Worm (Caenorhabditis elegans) whole organism, young adult: ENCODE measurements around the gene tbx-8.
"Not testable (repeated sequence)": the region's sequence is repeated elsewhere in the genome, so short reads cannot be mapped to it uniquely, and the experiment has no call there.

ENCODE experiments used
- B0019.2 ChIP-seq: fragments of 200-800 bp; sonication (Bioruptor generic); conservative IDR thresholded peaks from 2 replicates; pipeline ENCODE4 v1.3.6; 2022; ENCODE audit warnings: missing genetic modification reagents, missing genetic modification characterization, missing compliant biosample characterization
- B0336.3 ChIP-seq: fragments of 200-800 bp; sonication (Bioruptor generic); IDR thresholded peaks from 2 replicates; pipeline ENCODE4 v1.3.6; 2022; ENCODE audit warnings: missing genetic modification characterization, missing compliant biosample characterization
- C06A6.2 ChIP-seq: fragments of 200-800 bp; sonication (Bioruptor generic); conservative IDR thresholded peaks from 2 replicates; pipeline ENCODE4 v1.3.6; 2022; ENCODE audit warnings: missing genetic modification characterization, missing compliant biosample characterization
- D2030.7 ChIP-seq: fragments of 200-800 bp; sonication (Bioruptor generic); IDR thresholded peaks from 2 replicates; pipeline ENCODE4 v1.3.6; 2022; ENCODE audit warnings: missing genetic modification reagents, missing genetic modification characterization, missing compliant biosample characterization
- F33H1.4 ChIP-seq: fragments of 200-800 bp; sonication (Bioruptor generic); IDR thresholded peaks from 2 replicates; pipeline ENCODE4 v1.3.6; 2022; ENCODE audit warnings: missing genetic modification reagents, missing genetic modification characterization, missing compliant biosample characterization
- F37B4.10 ChIP-seq: fragments of 200-800 bp; sonication (Bioruptor generic); IDR thresholded peaks from 2 replicates; pipeline ENCODE4 v1.3.6; 2022; ENCODE audit warnings: missing genetic modification characterization, missing compliant biosample characterization
- F49E8.2 ChIP-seq: sonication (generic microtip); optimal IDR thresholded peaks from 3 replicates; lab custom pipeline; 2017; ENCODE audit warnings: missing genetic modification characterization, mild to moderate bottlenecking, missing compliant biosample characterization, antibody characterized with exemption, moderate library complexity; ENCODE audit not compliant: insufficient read depth
- T07F8.4 ChIP-seq: sonication (generic microtip); optimal IDR thresholded peaks from 2 replicates; lab custom pipeline; 2016; ENCODE audit warnings: mild to moderate bottlenecking, missing genetic modification characterization, moderate library complexity, missing compliant biosample characterization
- Y56A3A.18 ChIP-seq: fragments of 200-800 bp; sonication (Bioruptor generic); IDR thresholded peaks from 2 replicates; pipeline ENCODE4 v1.3.6; 2022; ENCODE audit warnings: missing genetic modification reagents, missing genetic modification characterization, missing compliant biosample characterization
- Y67H2A.10 ChIP-seq: fragments of 200-800 bp; sonication (Bioruptor generic); conservative IDR thresholded peaks from 2 replicates; pipeline ENCODE4 v1.3.6; 2022; ENCODE audit warnings: missing genetic modification reagents, missing genetic modification characterization, missing compliant biosample characterization
- Y79H2A.3 ChIP-seq: fragments of 200-800 bp; sonication (Bioruptor generic); conservative IDR thresholded peaks from 2 replicates; pipeline ENCODE4 v1.3.6; 2022; ENCODE audit warnings: missing genetic modification reagents, missing genetic modification characterization, missing compliant biosample characterization
- Y95B8A.8 ChIP-seq: fragments of 200-800 bp; sonication (Bioruptor generic); IDR thresholded peaks from 2 replicates; pipeline ENCODE4 v1.3.6; 2022; ENCODE audit warnings: missing genetic modification reagents, missing genetic modification characterization, missing compliant biosample characterization
- athp-1 ChIP-seq: sonication (generic microtip); optimal IDR thresholded peaks from 2 replicates; lab custom pipeline; 2017; ENCODE audit warnings: mild to moderate bottlenecking, missing genetic modification characterization, missing compliant biosample characterization
- bed-2 ChIP-seq: fragments of 200-800 bp; sonication (Bioruptor generic); IDR thresholded peaks from 2 replicates; pipeline ENCODE4 v1.3.6; 2022; ENCODE audit warnings: missing genetic modification reagents, missing genetic modification characterization, missing compliant biosample characterization
- ceh-100 ChIP-seq: fragments of 200-800 bp; sonication (Bioruptor generic); IDR thresholded peaks from 2 replicates; pipeline ENCODE4 v1.3.6; 2022; ENCODE audit warnings: missing genetic modification reagents, missing genetic modification characterization, missing compliant biosample characterization
- ceh-91 ChIP-seq: fragments of 200-800 bp; sonication (Bioruptor generic); IDR thresholded peaks from 2 replicates; pipeline ENCODE4 v1.3.6; 2022; ENCODE audit warnings: missing genetic modification reagents, missing genetic modification characterization, missing compliant biosample characterization
- chd-7 ChIP-seq: sonication (generic microtip); optimal IDR thresholded peaks from 2 replicates; lab custom pipeline; 2016; ENCODE audit warnings: mild to moderate bottlenecking, missing genetic modification characterization, moderate library complexity, missing compliant biosample characterization
- dox-1 ChIP-seq: fragments of 200-800 bp; sonication (Bioruptor generic); IDR thresholded peaks from 2 replicates; pipeline ENCODE4 v1.3.6; 2022; ENCODE audit warnings: missing genetic modification reagents, missing genetic modification characterization, missing compliant biosample characterization
- egl-18 ChIP-seq: fragments of 200-800 bp; sonication (Bioruptor generic); IDR thresholded peaks from 2 replicates; pipeline ENCODE4 v1.3.6; 2022; ENCODE audit warnings: missing genetic modification reagents, missing genetic modification characterization, missing compliant biosample characterization
- egl-44 ChIP-seq: fragments of 200-800 bp; sonication (Bioruptor generic); IDR thresholded peaks from 2 replicates; pipeline ENCODE4 v1.3.6; 2022; ENCODE audit warnings: missing genetic modification reagents, missing genetic modification characterization, missing compliant biosample characterization
- egrh-3 ChIP-seq: fragments of 200-800 bp; sonication (Bioruptor generic); IDR thresholded peaks from 2 replicates; pipeline ENCODE4 v1.3.6; 2022; ENCODE audit warnings: missing genetic modification reagents, missing genetic modification characterization, missing compliant biosample characterization
- hmg-1.2 ChIP-seq: fragments of 200-800 bp; sonication (Bioruptor generic); IDR thresholded peaks from 2 replicates; pipeline ENCODE4 v1.3.6; 2022; ENCODE audit warnings: missing genetic modification reagents, missing genetic modification characterization, missing compliant biosample characterization
- hsf-1 ChIP-seq: fragments of 200-800 bp; sonication (Bioruptor generic); IDR thresholded peaks from 2 replicates; pipeline ENCODE4 v1.3.6; 2022; ENCODE audit warnings: missing genetic modification reagents, missing genetic modification characterization, missing compliant biosample characterization
- let-607 ChIP-seq, 2 experiments: fragments of 200-800 bp in 1 of 2; sonication (Bioruptor generic) in 1 of 2; sonication (generic microtip) in 1 of 2; optimal IDR thresholded peaks; 2 replicates each; lab custom pipeline; 2016 to 2018; ENCODE audit warnings: mild to moderate bottlenecking in 2 of 2, missing compliant biosample characterization in 2 of 2, missing genetic modification characterization in 2 of 2, moderate library complexity in 2 of 2, missing genotype in 1 of 2
- lin-26 ChIP-seq: fragments of 200-800 bp; sonication (Bioruptor generic); IDR thresholded peaks from 2 replicates; pipeline ENCODE4 v1.3.6; 2022; ENCODE audit warnings: missing genetic modification reagents, missing genetic modification characterization, missing compliant biosample characterization
- lin-54 ChIP-seq: fragments of 200-800 bp; sonication (Bioruptor generic); optimal IDR thresholded peaks from 2 replicates; lab custom pipeline; 2018; ENCODE audit warnings: mild to moderate bottlenecking, missing genetic modification characterization, missing compliant biosample characterization
- lir-1 ChIP-seq: fragments of 200-800 bp; sonication (Bioruptor generic); conservative IDR thresholded peaks from 2 replicates; pipeline ENCODE4 v1.3.6; 2022; ENCODE audit warnings: missing genetic modification reagents, missing genetic modification characterization, missing compliant biosample characterization
- lsl-1 ChIP-seq: fragments of 200-800 bp; sonication (Bioruptor generic); optimal IDR thresholded peaks from 2 replicates; lab custom pipeline; 2018; ENCODE audit warnings: mild to moderate bottlenecking, missing genetic modification characterization, moderate library complexity, missing compliant biosample characterization
- madf-3 ChIP-seq: fragments of 200-800 bp; sonication (Bioruptor generic); IDR thresholded peaks from 2 replicates; pipeline ENCODE4 v1.3.6; 2022; ENCODE audit warnings: missing genetic modification reagents, missing genetic modification characterization, missing compliant biosample characterization
- madf-6 ChIP-seq: fragments of 200-800 bp; sonication (Bioruptor generic); IDR thresholded peaks from 2 replicates; pipeline ENCODE4 v1.3.6; 2022; ENCODE audit warnings: missing genetic modification reagents, missing genetic modification characterization, missing compliant biosample characterization
- madf-8 ChIP-seq: fragments of 200-800 bp; sonication (Bioruptor generic); conservative IDR thresholded peaks from 2 replicates; pipeline ENCODE4 v1.3.6; 2022; ENCODE audit warnings: missing genetic modification reagents, missing genetic modification characterization, missing compliant biosample characterization
- mcd-1 ChIP-seq: fragments of 200-800 bp; sonication (Bioruptor generic); IDR thresholded peaks from 2 replicates; pipeline ENCODE4 v1.3.6; 2022; ENCODE audit warnings: missing genetic modification reagents, missing genetic modification characterization, missing compliant biosample characterization
- nfya-1 ChIP-seq: sonication (generic microtip); optimal IDR thresholded peaks from 2 replicates; lab custom pipeline; 2017; ENCODE audit warnings: antibody characterized with exemption, missing compliant biosample characterization, missing genetic modification characterization, borderline replicate concordance; ENCODE audit not compliant: insufficient read depth
- nfyb-1 ChIP-seq: fragments of 200-800 bp; sonication (Bioruptor generic); IDR thresholded peaks from 2 replicates; pipeline ENCODE4 v1.3.6; 2022; ENCODE audit warnings: missing genetic modification reagents, missing genetic modification characterization, missing compliant biosample characterization
- pbrm-1 ChIP-seq: fragments of 200-800 bp; sonication (Bioruptor generic); IDR thresholded peaks from 2 replicates; pipeline ENCODE4 v1.3.6; 2022; ENCODE audit warnings: missing genetic modification reagents, missing genetic modification characterization, missing compliant biosample characterization
- rcor-1 ChIP-seq: fragments of 200-800 bp; sonication (Bioruptor generic); IDR thresholded peaks from 2 replicates; pipeline ENCODE4 v1.3.6; 2022; ENCODE audit warnings: missing genetic modification reagents, missing genetic modification characterization, missing compliant biosample characterization
- snpc-3.4 ChIP-seq: sonication (generic microtip); optimal IDR thresholded peaks from 2 replicates; lab custom pipeline; 2017; ENCODE audit warnings: missing genetic modification characterization, mild to moderate bottlenecking, missing compliant biosample characterization, antibody characterized with exemption, moderate library complexity, missing genotype, missing genetic modification reagents
- snpc-4 ChIP-seq, 5 experiments: fragments of 150-350 bp in 1 of 5; sonication (generic microtip) in 4 of 5; optimal IDR thresholded peaks; 2 replicates each; lab custom pipeline; 2014 to 2018; ENCODE audit warnings: missing genetic modification characterization in 5 of 5, missing biosample characterization in 3 of 5, antibody characterized with exemption in 2 of 5, mild to moderate bottlenecking in 2 of 5, missing compliant biosample characterization in 2 of 5, missing genotype in 2 of 5, moderate library complexity in 2 of 5, missing genetic modification reagents in 1 of 5
- tbp1 ChIP-seq: fragments of 200-800 bp; sonication (Bioruptor generic); optimal IDR thresholded peaks from 2 replicates; lab custom pipeline; 2018; ENCODE audit warnings: mild to moderate bottlenecking, missing genetic modification characterization, missing compliant biosample characterization
- xnd-1 ChIP-seq: sonication (generic microtip); optimal IDR thresholded peaks from 2 replicates; lab custom pipeline; 2016; ENCODE audit warnings: missing genotype, missing genetic modification reagents, missing genetic modification characterization, missing compliant biosample characterization
- ztf-18 ChIP-seq: sonication (generic microtip); optimal IDR thresholded peaks from 2 replicates; lab custom pipeline; 2016; ENCODE audit warnings: missing genotype, mild to moderate bottlenecking, missing genetic modification characterization, missing compliant biosample characterization
- ztf-28 ChIP-seq: fragments of 200-800 bp; sonication (Bioruptor generic); IDR thresholded peaks from 2 replicates; pipeline ENCODE4 v1.3.6; 2022; ENCODE audit warnings: missing genetic modification reagents, missing genetic modification characterization, missing compliant biosample characterization

Gene tbx-8

ce11 chrIII:10318755-10319154 lies 28.4 kb upstream of the tbx-8 start, which contains the start of gene unc-69 (continued):
- TF ChIP-seq ztf-18 (tag; lab: Kevin White, UChicago): peak; percentile 33
- TF ChIP-seq snpc-4 (GFP tag; optimal IDR thresholded peaks at IDR 0.05; lab: Kevin White, UChicago): no peak
- TF ChIP-seq snpc-4 (tag; optimal IDR thresholded peaks at IDR 0.05; lab: Kevin White, UChicago): peak in 3 of 4 experiments; percentile 6 to 28 (median 7)
- TF ChIP-seq lin-54: peak; percentile 28
- no peak for TF ChIP-seq egl-18 (GFP tag; lab: Robert Waterston, UW)
- TF ChIP-seq nfya-1 (tag; lab: Kevin White, UChicago): no peak
- TF ChIP-seq C06A6.2 (GFP tag; lab: Robert Waterston, UW): no peak
- TF ChIP-seq B0336.3: no peak
- peak; percentile 12 to 48 for TF ChIP-seq let-607 (tag; optimal IDR thresholded peaks at IDR 0.05; lab: Kevin White, UChicago)
- TF ChIP-seq T07F8.4 (tag; lab: Kevin White, UChicago): no peak
- no peak for TF ChIP-seq athp-1
- no peak for TF ChIP-seq chd-7

ce11 chrIII:10320228-10320705 lies 26.9 kb upstream of the tbx-8 start:
- TF ChIP-seq madf-6 (peak; percentile 88), dox-1 (GFP tag; lab: Robert Waterston, UW) (peak; percentile 80), rcor-1 (peak; percentile 70), nfyb-1 (peak; percentile 50; the same call in 1 of the 2 replicates), ceh-91 (GFP tag; lab: Robert Waterston, UW) (peak; percentile 75), Y95B8A.8 (GFP tag; lab: Robert Waterston, UW) (peak; percentile 69; the same call in 1 of the 2 replicates), Y56A3A.18 (0 out of 2 replicates have a peak, but pooled peaks have one; percentile 24), madf-8 (peak; percentile 38), Y67H2A.10 (0 out of 2 replicates have a peak, but pooled peaks have one; percentile 31), F37B4.10 (GFP tag; lab: Robert Waterston, UW) (0 out of 2 replicates have a peak, but pooled peaks have one; percentile 58), snpc-4 (tag; optimal IDR thresholded peaks at IDR 0.05; lab: Kevin White, UChicago) (peak in 1 of 4 experiments; percentile 15), hsf-1 (GFP tag; lab: Robert Waterston, UW) (peak; percentile 67), pbrm-1 (GFP tag; lab: Robert Waterston, UW) (peak; percentile 64; the same call in 1 of the 2 replicates), tbp1 (GFP tag; lab: Kevin White, UChicago) (peak; percentile 6), ztf-18 (tag; lab: Kevin White, UChicago) (peak; percentile 67), ceh-100 (GFP tag; lab: Robert Waterston, UW) (peak; percentile 88), F49E8.2 (tag; lab: Kevin White, UChicago) (peak; percentile 15), lin-26 (GFP tag; lab: Robert Waterston, UW) (0 out of 2 replicates have a peak, but pooled peaks have one; percentile 25), egl-44 (GFP tag; lab: Robert Waterston, UW) (0 out of 2 replicates have a peak, but pooled peaks have one; percentile 12), bed-2 (0 out of 2 replicates have a peak, but pooled peaks have one; percentile 7), D2030.7 (GFP tag; lab: Robert Waterston, UW) (peak; percentile 95), F33H1.4 (GFP tag; lab: Robert Waterston, UW) (peak; percentile 56), xnd-1 (tag; lab: Kevin White, UChicago) (peak; percentile 44), Y79H2A.3 (GFP tag; lab: Robert Waterston, UW) (peak; percentile 41; the same call in 1 of the 2 replicates), B0336.3 (0 out of 2 replicates have a peak, but pooled peaks have one; percentile 9), ztf-28 (peak; percentile 60; the same call in 1 of the 2 replicates), mcd-1 (peak; percentile 76), lin-54 (peak; percentile 37), snpc-3.4 (tag; lab: Kevin White, UChicago) (peak; percentile 41), B0019.2 (GFP tag; lab: Robert Waterston, UW) (peak; percentile 38), egrh-3 (GFP tag; lab: Robert Waterston, UW) (peak; percentile 59), hmg-1.2 (GFP tag; lab: Robert Waterston, UW) (peak; percentile 49), lsl-1 (GFP tag; lab: Kevin White, UChicago) (peak; percentile 85), lir-1 (GFP tag; lab: Robert Waterston, UW) (0 out of 2 replicates have a peak, but pooled peaks have one; percentile 44), madf-3 (GFP tag; lab: Robert Waterston, UW) (0 out of 2 replicates have a peak, but pooled peaks have one; percentile 10)
- not testable (repeated sequence) for TF ChIP-seq snpc-4 (GFP tag; optimal IDR thresholded peaks at IDR 0.05; lab: Kevin White, UChicago)
